Worm (Caenorhabditis elegans) whole organism, young adult: ENCODE measurements around the gene C01G10.1.

Experiments
- B0019.2 ChIP-seq: fragments of 200-800 bp; sonication (Bioruptor generic); conservative IDR thresholded peaks from 2 replicates; pipeline ENCODE4 v1.3.6; 2022; ENCODE audit warnings: missing genetic modification reagents, missing genetic modification characterization, missing compliant biosample characterization
- B0035.1 ChIP-seq: sonication (generic microtip); optimal IDR thresholded peaks from 2 replicates; lab custom pipeline; 2016; ENCODE audit warnings: missing genetic modification characterization, mild to moderate bottlenecking, missing compliant biosample characterization, missing genotype, missing genetic modification reagents
- B0336.3 ChIP-seq: fragments of 200-800 bp; sonication (Bioruptor generic); IDR thresholded peaks from 2 replicates; pipeline ENCODE4 v1.3.6; 2022; ENCODE audit warnings: missing genetic modification characterization, missing compliant biosample characterization
- C06A6.2 ChIP-seq: fragments of 200-800 bp; sonication (Bioruptor generic); conservative IDR thresholded peaks from 2 replicates; pipeline ENCODE4 v1.3.6; 2022; ENCODE audit warnings: missing genetic modification characterization, missing compliant biosample characterization
- D2030.7 ChIP-seq: fragments of 200-800 bp; sonication (Bioruptor generic); IDR thresholded peaks from 2 replicates; pipeline ENCODE4 v1.3.6; 2022; ENCODE audit warnings: missing genetic modification reagents, missing genetic modification characterization, missing compliant biosample characterization
- F22D6.2 ChIP-seq: sonication (generic microtip); optimal IDR thresholded peaks from 2 replicates; lab custom pipeline; 2016; ENCODE audit warnings: mild to moderate bottlenecking, missing genetic modification characterization, missing compliant biosample characterization
- F33H1.4 ChIP-seq: fragments of 200-800 bp; sonication (Bioruptor generic); IDR thresholded peaks from 2 replicates; pipeline ENCODE4 v1.3.6; 2022; ENCODE audit warnings: missing genetic modification reagents, missing genetic modification characterization, missing compliant biosample characterization
- F39B2.1 ChIP-seq: fragments of 200-800 bp; sonication (Bioruptor generic); IDR thresholded peaks from 2 replicates; pipeline ENCODE4 v1.3.6; 2022; ENCODE audit warnings: missing genetic modification reagents, missing genetic modification characterization, missing compliant biosample characterization
- Y67H2A.10 ChIP-seq: fragments of 200-800 bp; sonication (Bioruptor generic); conservative IDR thresholded peaks from 2 replicates; pipeline ENCODE4 v1.3.6; 2022; ENCODE audit warnings: missing genetic modification reagents, missing genetic modification characterization, missing compliant biosample characterization
- ZK185.1 ChIP-seq: sonication (generic microtip); optimal IDR thresholded peaks from 2 replicates; lab custom pipeline; 2016; ENCODE audit warnings: mild to moderate bottlenecking, missing genetic modification characterization, missing compliant biosample characterization; ENCODE audit not compliant: poor library complexity, severe bottlenecking
- akir-1 ChIP-seq: fragments of 200-800 bp; sonication (Bioruptor generic); optimal IDR thresholded peaks from 2 replicates; lab custom pipeline; 2018; ENCODE audit warnings: mild to moderate bottlenecking, missing genetic modification characterization, moderate library complexity, missing compliant biosample characterization
- aptf-3 ChIP-seq: fragments of 200-800 bp; sonication (Bioruptor generic); IDR thresholded peaks from 2 replicates; pipeline ENCODE4 v1.3.6; 2022; ENCODE audit warnings: missing genetic modification characterization, missing compliant biosample characterization
- atf-7 ChIP-seq: sonication (generic microtip); optimal IDR thresholded peaks from 2 replicates; lab custom pipeline; 2017; ENCODE audit warnings: mild to moderate bottlenecking, missing genetic modification characterization, missing compliant biosample characterization
- attf-3 ChIP-seq: fragments of 200-800 bp; sonication (Bioruptor generic); conservative IDR thresholded peaks from 2 replicates; pipeline ENCODE4 v1.3.6; 2022; ENCODE audit warnings: missing genetic modification reagents, missing genetic modification characterization, missing compliant biosample characterization
- attf-5 ChIP-seq: fragments of 200-800 bp; sonication (Bioruptor generic); optimal IDR thresholded peaks from 2 replicates; lab custom pipeline; 2018; ENCODE audit warnings: mild to moderate bottlenecking, missing genetic modification characterization, missing compliant biosample characterization
- attf-6 ChIP-seq: fragments of 200-800 bp; sonication (Bioruptor generic); IDR thresholded peaks from 2 replicates; pipeline ENCODE4 v1.3.6; 2022; ENCODE audit warnings: missing genetic modification reagents, missing genetic modification characterization, missing compliant biosample characterization
- bed-2 ChIP-seq: fragments of 200-800 bp; sonication (Bioruptor generic); IDR thresholded peaks from 2 replicates; pipeline ENCODE4 v1.3.6; 2022; ENCODE audit warnings: missing genetic modification reagents, missing genetic modification characterization, missing compliant biosample characterization
- ceh-40 ChIP-seq: fragments of 200-800 bp; sonication (Bioruptor generic); IDR thresholded peaks from 2 replicates; pipeline ENCODE4 v1.3.6; 2022; ENCODE audit warnings: missing genetic modification characterization, missing compliant biosample characterization
- ceh-58 ChIP-seq: fragments of 200-800 bp; sonication (Bioruptor generic); IDR thresholded peaks from 2 replicates; pipeline ENCODE4 v1.3.6; 2022; ENCODE audit warnings: missing genetic modification characterization, missing compliant biosample characterization
- die-1 ChIP-seq: sonication (generic microtip); optimal IDR thresholded peaks from 2 replicates; lab custom pipeline; 2016; ENCODE audit warnings: missing genotype, mild to moderate bottlenecking, missing genetic modification characterization, missing compliant biosample characterization
- efl-1 ChIP-seq: fragments of 150-350 bp; optimal IDR thresholded peaks from 2 replicates; lab custom pipeline; 2014; ENCODE audit warnings: missing biosample characterization, missing genetic modification reagents, missing genetic modification characterization
- ekl-4 ChIP-seq: fragments of 200-800 bp; sonication (Bioruptor generic); IDR thresholded peaks from 2 replicates; pipeline ENCODE4 v1.3.6; 2022; ENCODE audit warnings: missing genetic modification reagents, missing genetic modification characterization, missing compliant biosample characterization
- fkh-3 ChIP-seq: sonication (generic microtip); optimal IDR thresholded peaks from 2 replicates; lab custom pipeline; 2016; ENCODE audit warnings: mild to moderate bottlenecking, missing genetic modification characterization, missing compliant biosample characterization
- hmg-1.2 ChIP-seq: fragments of 200-800 bp; sonication (Bioruptor generic); IDR thresholded peaks from 2 replicates; pipeline ENCODE4 v1.3.6; 2022; ENCODE audit warnings: missing genetic modification reagents, missing genetic modification characterization, missing compliant biosample characterization
- hrde-1 ChIP-seq: sonication (generic microtip); optimal IDR thresholded peaks from 2 replicates; lab custom pipeline; 2016; ENCODE audit warnings: missing genetic modification characterization, mild to moderate bottlenecking, missing compliant biosample characterization, moderate library complexity, missing genotype, missing genetic modification reagents, borderline replicate concordance
- lag-1 ChIP-seq: fragments of 200-800 bp; sonication (Bioruptor generic); IDR thresholded peaks from 2 replicates; pipeline ENCODE4 v1.3.6; 2022; ENCODE audit warnings: missing genetic modification reagents, missing genetic modification characterization, missing compliant biosample characterization
- let-526 ChIP-seq: fragments of 200-800 bp; sonication (Bioruptor generic); IDR thresholded peaks from 2 replicates; pipeline ENCODE4 v1.3.6; 2022; ENCODE audit warnings: missing genetic modification reagents, missing genetic modification characterization, missing compliant biosample characterization
- let-607 ChIP-seq, 2 experiments: fragments of 200-800 bp in 1 of 2; sonication (Bioruptor generic) in 1 of 2; sonication (generic microtip) in 1 of 2; optimal IDR thresholded peaks; 2 replicates each; lab custom pipeline; 2016 to 2018; ENCODE audit warnings: mild to moderate bottlenecking in 2 of 2, missing compliant biosample characterization in 2 of 2, missing genetic modification characterization in 2 of 2, moderate library complexity in 2 of 2, missing genotype in 1 of 2
- lin-26 ChIP-seq: fragments of 200-800 bp; sonication (Bioruptor generic); IDR thresholded peaks from 2 replicates; pipeline ENCODE4 v1.3.6; 2022; ENCODE audit warnings: missing genetic modification reagents, missing genetic modification characterization, missing compliant biosample characterization
- lin-54 ChIP-seq: fragments of 200-800 bp; sonication (Bioruptor generic); optimal IDR thresholded peaks from 2 replicates; lab custom pipeline; 2018; ENCODE audit warnings: mild to moderate bottlenecking, missing genetic modification characterization, missing compliant biosample characterization
- madf-8 ChIP-seq: fragments of 200-800 bp; sonication (Bioruptor generic); conservative IDR thresholded peaks from 2 replicates; pipeline ENCODE4 v1.3.6; 2022; ENCODE audit warnings: missing genetic modification reagents, missing genetic modification characterization, missing compliant biosample characterization
- mcd-1 ChIP-seq: fragments of 200-800 bp; sonication (Bioruptor generic); IDR thresholded peaks from 2 replicates; pipeline ENCODE4 v1.3.6; 2022; ENCODE audit warnings: missing genetic modification reagents, missing genetic modification characterization, missing compliant biosample characterization
- mel-28 ChIP-seq: sonication (generic microtip); optimal IDR thresholded peaks from 2 replicates; lab custom pipeline; 2016; ENCODE audit warnings: borderline replicate concordance, mild to moderate bottlenecking, missing genetic modification characterization, missing compliant biosample characterization
- mes-4 ChIP-seq: sonication (generic microtip); optimal IDR thresholded peaks from 2 replicates; lab custom pipeline; 2016; ENCODE audit warnings: missing genotype, missing genetic modification characterization, missing compliant biosample characterization
- mxl-1 ChIP-seq: sonication (generic microtip); optimal IDR thresholded peaks from 2 replicates; lab custom pipeline; 2016; ENCODE audit warnings: missing genetic modification characterization, missing compliant biosample characterization
- nfya-1 ChIP-seq: sonication (generic microtip); optimal IDR thresholded peaks from 2 replicates; lab custom pipeline; 2017; ENCODE audit warnings: antibody characterized with exemption, missing compliant biosample characterization, missing genetic modification characterization, borderline replicate concordance; ENCODE audit not compliant: insufficient read depth
- nhr-80 ChIP-seq: sonication (generic microtip); optimal IDR thresholded peaks from 2 replicates; lab custom pipeline; 2016; ENCODE audit warnings: missing genetic modification characterization, missing compliant biosample characterization
- pbrm-1 ChIP-seq: fragments of 200-800 bp; sonication (Bioruptor generic); IDR thresholded peaks from 2 replicates; pipeline ENCODE4 v1.3.6; 2022; ENCODE audit warnings: missing genetic modification reagents, missing genetic modification characterization, missing compliant biosample characterization
- rcor-1 ChIP-seq: fragments of 200-800 bp; sonication (Bioruptor generic); IDR thresholded peaks from 2 replicates; pipeline ENCODE4 v1.3.6; 2022; ENCODE audit warnings: missing genetic modification reagents, missing genetic modification characterization, missing compliant biosample characterization
- rpc-1 ChIP-seq, 2 experiments: fragments of 150-350 bp in 1 of 2; sonication (generic microtip) in 1 of 2; optimal IDR thresholded peaks; 2 replicates each; lab custom pipeline; 2014 to 2018; ENCODE audit warnings: missing biosample characterization in 1 of 2, missing genetic modification characterization in 1 of 2, missing genetic modification reagents in 1 of 2, missing genotype in 1 of 2
- sdz-38 ChIP-seq: sonication (generic microtip); optimal IDR thresholded peaks from 2 replicates; lab custom pipeline; 2016; ENCODE audit warnings: missing genotype, missing genetic modification characterization, missing compliant biosample characterization
- snpc-1.1 ChIP-seq: sonication (generic microtip); optimal IDR thresholded peaks from 2 replicates; lab custom pipeline; 2017; ENCODE audit warnings: missing genetic modification characterization, mild to moderate bottlenecking, missing compliant biosample characterization, antibody characterized with exemption, moderate library complexity, missing genotype, missing genetic modification reagents; ENCODE audit not compliant: insufficient read depth
- tbp1 ChIP-seq: fragments of 200-800 bp; sonication (Bioruptor generic); optimal IDR thresholded peaks from 2 replicates; lab custom pipeline; 2018; ENCODE audit warnings: mild to moderate bottlenecking, missing genetic modification characterization, missing compliant biosample characterization
- unc-130 ChIP-seq: sonication (generic microtip); optimal IDR thresholded peaks from 2 replicates; lab custom pipeline; 2016; ENCODE audit warnings: missing genetic modification reagents, missing genetic modification characterization, missing compliant biosample characterization
- zfh-2 ChIP-seq: fragments of 200-800 bp; sonication (Bioruptor generic); conservative IDR thresholded peaks from 2 replicates; pipeline ENCODE4 v1.3.6; 2022; ENCODE audit warnings: missing genetic modification reagents, missing genetic modification characterization, missing compliant biosample characterization
- zim-3 ChIP-seq: sonication (generic microtip); optimal IDR thresholded peaks from 2 replicates; lab custom pipeline; 2017; ENCODE audit warnings: mild to moderate bottlenecking, missing genetic modification characterization, moderate library complexity, missing compliant biosample characterization
- ztf-22 ChIP-seq: fragments of 200-800 bp; sonication (Bioruptor generic); optimal IDR thresholded peaks from 2 replicates; lab custom pipeline; 2018; ENCODE audit warnings: mild to moderate bottlenecking, missing genetic modification characterization, moderate library complexity, missing compliant biosample characterization
- ztf-3 ChIP-seq: fragments of 200-800 bp; sonication (Bioruptor generic); optimal IDR thresholded peaks from 2 replicates; lab custom pipeline; 2018; ENCODE audit warnings: mild to moderate bottlenecking, missing genetic modification characterization, missing compliant biosample characterization
- ztf-6 ChIP-seq: fragments of 200-800 bp; sonication (Bioruptor generic); IDR thresholded peaks from 2 replicates; pipeline ENCODE4 v1.3.6; 2022; ENCODE audit warnings: missing genetic modification reagents, missing genetic modification characterization, missing compliant biosample characterization

The C01G10.1 gene

ce11 chrV:15082291-15082690, 17.3 kb upstream of the C01G10.1 start, which contains the start of the genes C01G10.10 and C01G10.9 (continued):
- no peak for TF ChIP-seq ztf-22
- no peak for TF ChIP-seq sdz-38 (tag; lab: Kevin White, UChicago)
- no peak for TF ChIP-seq C06A6.2
- TF ChIP-seq tbp1 (GFP tag; lab: Kevin White, UChicago): no peak
- TF ChIP-seq mcd-1 (GFP tag; lab: Robert Waterston, UW): peak; percentile 68
- peak in 1 of 2 experiments; percentile 54 for TF ChIP-seq let-607 (tag; optimal IDR thresholded peaks at IDR 0.05; lab: Kevin White, UChicago)
- no peak for TF ChIP-seq mel-28
- TF ChIP-seq B0336.3 (GFP tag; lab: Robert Waterston, UW): no peak
- no peak for TF ChIP-seq attf-3 (GFP tag; lab: Robert Waterston, UW)
- no peak for TF ChIP-seq ceh-58 (GFP tag; lab: Robert Waterston, UW)
- no peak for TF ChIP-seq let-526 (GFP tag; lab: Robert Waterston, UW)
- no peak for TF ChIP-seq Y67H2A.10 (GFP tag; lab: Robert Waterston, UW)
- no peak for TF ChIP-seq B0019.2 (GFP tag; lab: Robert Waterston, UW)
- peak; percentile 50 for TF ChIP-seq lin-54 (GFP tag; lab: Kevin White, UChicago)
- no peak for TF ChIP-seq mes-4
- no peak for TF ChIP-seq akir-1 (GFP tag; lab: Kevin White, UChicago)
- no peak for TF ChIP-seq B0035.1 (tag; lab: Kevin White, UChicago)
- TF ChIP-seq atf-7 (tag; lab: Kevin White, UChicago): no peak
- TF ChIP-seq ZK185.1: peak; percentile 76
- TF ChIP-seq nhr-80 (tag; lab: Kevin White, UChicago): no peak
- TF ChIP-seq lag-1: no peak
- TF ChIP-seq attf-5 (GFP tag; lab: Kevin White, UChicago): no peak
- no peak for TF ChIP-seq nfya-1 (tag; lab: Kevin White, UChicago)
- no peak for TF ChIP-seq hmg-1.2
- TF ChIP-seq D2030.7 (GFP tag; lab: Robert Waterston, UW): no peak
- TF ChIP-seq mxl-1 (tag; lab: Kevin White, UChicago): no peak
- no peak for TF ChIP-seq F39B2.1 (GFP tag; lab: Robert Waterston, UW)
- TF ChIP-seq hrde-1 (tag; lab: Kevin White, UChicago): no peak
- no peak for TF ChIP-seq efl-1
- TF ChIP-seq attf-6 (GFP tag; lab: Robert Waterston, UW): no peak
- TF ChIP-seq fkh-3 (tag; lab: Kevin White, UChicago): no peak
- TF ChIP-seq unc-130: peak; percentile 82
- no peak for TF ChIP-seq snpc-1.1 (tag; lab: Kevin White, UChicago)
- TF ChIP-seq madf-8 (GFP tag; lab: Robert Waterston, UW): no peak
- TF ChIP-seq bed-2 (GFP tag; lab: Robert Waterston, UW): 0 out of 2 replicates have a peak, but pooled peaks have one; percentile 42
- TF ChIP-seq ceh-40 (GFP tag; lab: Robert Waterston, UW): no peak
- TF ChIP-seq ztf-3 (GFP tag; lab: Kevin White, UChicago): no peak
- TF ChIP-seq zfh-2: no peak
- no peak for TF ChIP-seq pbrm-1 (GFP tag; lab: Robert Waterston, UW)
- TF ChIP-seq F33H1.4 (GFP tag; lab: Robert Waterston, UW): peak; percentile 26; the same call in 1 of the 2 replicates
- no peak for TF ChIP-seq ztf-6 (GFP tag; lab: Robert Waterston, UW)
- no peak for TF ChIP-seq lin-26 (GFP tag; lab: Robert Waterston, UW)
- TF ChIP-seq aptf-3 (GFP tag; lab: Robert Waterston, UW): no peak
- no peak for TF ChIP-seq zim-3 (tag; lab: Kevin White, UChicago)
- TF ChIP-seq F22D6.2 (tag; lab: Kevin White, UChicago): peak; percentile 8
- TF ChIP-seq die-1: no peak
- TF ChIP-seq rcor-1 (GFP tag; lab: Robert Waterston, UW): no peak
- no peak for TF ChIP-seq ekl-4 (GFP tag; lab: Robert Waterston, UW)
- no peak for TF ChIP-seq rpc-1 (optimal IDR thresholded peaks at IDR 0.05; lab: Kevin White, UChicago)
- TF ChIP-seq rpc-1 (tag; optimal IDR thresholded peaks at IDR 0.05; lab: Kevin White, UChicago): no peak
